Worm (Caenorhabditis elegans) whole organism, L1 larva: ENCODE data around the gene rod-1.

Experiments used
- Y116A8C.19 ChIP-seq: sonication (generic microtip); optimal IDR thresholded peaks from 2 replicates; lab custom pipeline; 2016; ENCODE audit warnings: missing compliant biosample characterization, missing genetic modification characterization, borderline replicate concordance
- aly-2 ChIP-seq: fragments of 150-350 bp; optimal IDR thresholded peaks from 2 replicates; lab custom pipeline; 2014; ENCODE audit warnings: missing biosample characterization, missing genetic modification characterization
- ama-1 ChIP-seq: fragments of 150-350 bp; optimal IDR thresholded peaks from 2 replicates; lab custom pipeline; 2014
- ceh-63 ChIP-seq: fragments of 200-800 bp; sonication (Bioruptor generic); optimal IDR thresholded peaks from 2 replicates; lab custom pipeline; 2018; ENCODE audit warnings: mild to moderate bottlenecking, missing genetic modification characterization, missing compliant biosample characterization
- ces-1 ChIP-seq: fragments of 150-350 bp; optimal IDR thresholded peaks from 2 replicates; lab custom pipeline; 2014; ENCODE audit warnings: missing biosample characterization, missing genetic modification reagents, missing genetic modification characterization
- dpl-1 ChIP-seq, 3 experiments: fragments of 150-350 bp in 2 of 3; sonication (generic microtip) in 1 of 3; optimal IDR thresholded peaks; 2 replicates each; lab custom pipeline; 2014 to 2017; ENCODE audit warnings: missing biosample characterization in 3 of 3, missing genetic modification characterization in 3 of 3, missing genetic modification reagents in 3 of 3
- fkh-10 ChIP-seq: sonication (generic microtip); optimal IDR thresholded peaks from 2 replicates; lab custom pipeline; 2017; ENCODE audit warnings: missing biosample characterization, missing genetic modification reagents, missing genetic modification characterization
- nhr-11 ChIP-seq: fragments of 150-350 bp; optimal IDR thresholded peaks from 2 replicates; lab custom pipeline; 2014; ENCODE audit warnings: missing biosample characterization, missing genetic modification characterization
- nhr-90 ChIP-seq: sonication (generic microtip); optimal IDR thresholded peaks from 2 replicates; lab custom pipeline; 2016; ENCODE audit warnings: mild to moderate bottlenecking, missing genetic modification characterization, missing compliant biosample characterization; ENCODE audit not compliant: poor library complexity
- rnt-1 ChIP-seq: sonication (generic microtip); optimal IDR thresholded peaks from 2 replicates; lab custom pipeline; 2016; ENCODE audit warnings: mild to moderate bottlenecking, missing genetic modification characterization, moderate library complexity, missing compliant biosample characterization
- skn-1 ChIP-seq: fragments of 150-350 bp; optimal IDR thresholded peaks from 2 replicates; lab custom pipeline; 2014; ENCODE audit warnings: missing biosample characterization, missing genetic modification characterization
- unc-30 ChIP-seq: sonication (generic microtip); optimal IDR thresholded peaks from 2 replicates; lab custom pipeline; 2017; ENCODE audit warnings: missing biosample characterization, missing genetic modification characterization
- unc-86 ChIP-seq: sonication (generic microtip); optimal IDR thresholded peaks from 2 replicates; lab custom pipeline; 2016; ENCODE audit warnings: missing genetic modification characterization, missing compliant biosample characterization
- zag-1 ChIP-seq: fragments of 150-350 bp; optimal IDR thresholded peaks from 2 replicates; lab custom pipeline; 2014; ENCODE audit warnings: missing biosample characterization, missing genetic modification characterization

DNA sequence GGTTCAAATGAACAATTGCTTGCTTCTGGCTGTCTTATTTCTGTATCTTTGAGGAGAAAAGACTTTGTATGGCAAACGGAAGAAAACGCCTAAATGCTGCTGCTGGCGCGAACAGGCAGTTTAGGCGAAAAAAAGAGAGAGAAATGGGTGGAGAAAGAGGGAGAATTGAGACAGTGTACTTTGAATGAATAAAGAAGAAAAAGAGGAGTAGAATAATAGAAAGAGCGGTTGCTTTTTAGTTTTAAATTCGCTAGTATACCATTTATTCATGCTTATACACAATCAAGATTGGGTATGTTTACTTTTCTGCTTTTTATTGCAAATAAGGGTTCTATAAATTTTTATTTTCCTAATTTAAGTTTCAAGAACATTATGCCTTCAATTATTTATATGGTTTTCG, 38.9 kb upstream of the rod-1 start:
- no peak for TF ChIP-seq dpl-1 (GFP tag; optimal IDR thresholded peaks at IDR 0.05; lab: Kevin White, UChicago)
- no peak for TF ChIP-seq ceh-63 (GFP tag; lab: Kevin White, UChicago)
- TF ChIP-seq unc-86: no peak
- no peak for TF ChIP-seq aly-2
- TF ChIP-seq nhr-11 (tag; lab: Kevin White, UChicago): no peak
- no peak for TF ChIP-seq nhr-90 (tag; lab: Kevin White, UChicago)
- no peak for TF ChIP-seq ces-1 (GFP tag; lab: Kevin White, UChicago)
- no peak for TF ChIP-seq ama-1 (lab: Kevin White, UChicago)
- no peak for TF ChIP-seq rnt-1 (tag; lab: Kevin White, UChicago)
- TF ChIP-seq fkh-10: no peak
- no peak for TF ChIP-seq Y116A8C.19
- no peak for TF ChIP-seq zag-1 (tag; lab: Kevin White, UChicago)
- TF ChIP-seq skn-1: no peak
- no peak for TF ChIP-seq unc-30 (tag; lab: Kevin White, UChicago)
